Fruit fly (Drosophila melanogaster): ENCODE data around the gene CG33764.

CG33764 gene

dm6 chr3L:4220679-4221078 is 46.6 kb downstream of the CG33764 start:
- TF ChIP-seq h (optimal IDR thresholded peaks at IDR 0.05) (no peak), ttk (optimal IDR thresholded peaks at IDR 0.05) (no peak), Myc (optimal IDR thresholded peaks at IDR 0.05) (no peak)

- TF ChIP-seq psq (optimal IDR thresholded peaks at IDR 0.05) (no peak), h (optimal IDR thresholded peaks at IDR 0.05) (no peak), insv (optimal IDR thresholded peaks at IDR 0.05) (no peak), Sin3A (optimal IDR thresholded peaks at IDR 0.05) (no peak), ttk (optimal IDR thresholded peaks at IDR 0.05) (no peak), Myc (optimal IDR thresholded peaks at IDR 0.05) (no peak)
Observed at dm6 chr3L:4219291-4220228, 47.7 kb downstream of the CG33764 start.

All from Kc167 (cell line).